Worm (Caenorhabditis elegans): ENCODE results near the gene srh-279.

DNA sequence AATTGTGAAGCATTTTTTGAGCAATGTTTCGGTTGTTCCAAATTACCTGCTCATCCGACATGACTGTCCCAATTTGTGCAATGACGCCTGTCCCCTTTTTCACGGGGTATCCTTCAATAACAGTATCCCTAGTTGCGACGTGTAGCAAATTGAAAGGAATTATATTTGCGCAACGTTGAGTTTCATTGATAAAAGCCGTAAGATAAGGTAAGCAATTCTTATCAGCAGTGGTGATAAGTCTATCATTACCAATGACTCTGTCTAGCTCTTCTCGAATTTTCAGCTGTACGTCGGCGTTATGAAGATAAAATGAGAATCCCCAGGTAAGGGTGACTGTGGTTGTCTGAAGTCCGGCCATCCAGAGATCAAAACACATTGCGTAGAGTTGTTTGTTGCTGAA lies 18.1 kb upstream of the srh-279 start:
- no peak for TF ChIP-seq fkh-10 (GFP tag; optimal IDR thresholded peaks at IDR 0.05)
- no peak for TF ChIP-seq nhr-11 (tag; optimal IDR thresholded peaks at IDR 0.05)
- no peak for TF ChIP-seq zag-1 (tag; optimal IDR thresholded peaks at IDR 0.05)
- no peak for TF ChIP-seq dpl-1 (GFP tag; optimal IDR thresholded peaks at IDR 0.05)
- TF ChIP-seq egl-13 (tag; optimal IDR thresholded peaks at IDR 0.05) = no peak
- TF ChIP-seq grh-1 (GFP tag; IDR thresholded peaks at IDR 0.05) = no peak
- TF ChIP-seq lin-13 (GFP tag; optimal IDR thresholded peaks at IDR 0.05) = no peak
- no peak for TF ChIP-seq sox-4 (tag; optimal IDR thresholded peaks at IDR 0.05)
- no peak for TF ChIP-seq elt-3 (tag; optimal IDR thresholded peaks at IDR 0.05)
- TF ChIP-seq mep-1 (tag; optimal IDR thresholded peaks at IDR 0.05) = no peak
- no peak for TF ChIP-seq blmp-1 (tag; optimal IDR thresholded peaks at IDR 0.05)
